Worm (Caenorhabditis elegans): Measurements from ENCODE around the gene ZC250.5.

ce11 chrV:5772503-5772902 is 33.1 kb upstream of the ZC250.5 start:
- TF ChIP-seq C38D4.7 (GFP tag; optimal IDR thresholded peaks at IDR 0.05) (no peak), fkh-10 (GFP tag; optimal IDR thresholded peaks at IDR 0.05) (no peak), ceh-19 (GFP tag; optimal IDR thresholded peaks at IDR 0.05) (no peak), pqm-1 (tag; optimal IDR thresholded peaks at IDR 0.05) (no peak), hlh-6 (tag; optimal IDR thresholded peaks at IDR 0.05) (no peak), ceh-24 (tag; optimal IDR thresholded peaks at IDR 0.05) (no peak), unc-42 (tag; optimal IDR thresholded peaks at IDR 0.05) (no peak)

Data from whole organism, late embryonic.